Fruit fly (Drosophila melanogaster): ENCODE data around the gene NimB4.

DNA sequence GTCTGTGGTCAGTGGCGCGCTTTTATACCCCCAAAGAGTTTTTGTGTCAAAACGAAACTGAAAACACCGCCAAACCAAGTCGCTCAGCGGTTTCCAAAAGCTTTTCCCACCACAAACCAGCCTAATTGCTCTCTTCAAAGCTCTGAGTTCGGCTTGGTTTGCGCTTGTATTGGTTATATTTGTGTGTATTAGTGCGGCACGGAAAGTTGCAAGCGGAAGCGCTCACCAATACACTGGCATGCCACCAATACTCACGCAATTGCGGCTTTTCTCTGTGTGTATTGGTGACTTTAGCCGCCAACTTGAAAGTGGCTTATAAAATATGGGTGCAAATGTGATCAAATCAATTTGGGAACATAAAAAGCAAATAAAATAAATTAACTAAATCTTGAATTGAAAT, 22.3 kb downstream of the NimB4 start, which contains the start of gene Vajk3:
- TF ChIP-seq Jra (GFP tag; optimal IDR thresholded peaks at IDR 0.05) (no peak), usp (GFP tag; optimal IDR thresholded peaks at IDR 0.05) (no peak), jim (GFP tag; optimal IDR thresholded peaks at IDR 0.05) (no peak), Mio (GFP tag; optimal IDR thresholded peaks at IDR 0.05) (no peak), Dfd (GFP tag; optimal IDR thresholded peaks at IDR 0.05) (no peak), Vsx2 (GFP tag; optimal IDR thresholded peaks at IDR 0.05; ENCODE audit: partially characterized antibody) (no peak)

Measured in whole organism, wandering third instar larva.